Worm (Caenorhabditis elegans): ENCODE results near the gene T11F9.14.
A peak's percentile ranks its signal among the peaks of the same experiment; 100 is the strongest.
"Not testable (repeated sequence)": the region's sequence is repeated elsewhere in the genome, so short reads cannot be mapped to it uniquely, and the experiment has no call there.

The T11F9.14 gene

DNA sequence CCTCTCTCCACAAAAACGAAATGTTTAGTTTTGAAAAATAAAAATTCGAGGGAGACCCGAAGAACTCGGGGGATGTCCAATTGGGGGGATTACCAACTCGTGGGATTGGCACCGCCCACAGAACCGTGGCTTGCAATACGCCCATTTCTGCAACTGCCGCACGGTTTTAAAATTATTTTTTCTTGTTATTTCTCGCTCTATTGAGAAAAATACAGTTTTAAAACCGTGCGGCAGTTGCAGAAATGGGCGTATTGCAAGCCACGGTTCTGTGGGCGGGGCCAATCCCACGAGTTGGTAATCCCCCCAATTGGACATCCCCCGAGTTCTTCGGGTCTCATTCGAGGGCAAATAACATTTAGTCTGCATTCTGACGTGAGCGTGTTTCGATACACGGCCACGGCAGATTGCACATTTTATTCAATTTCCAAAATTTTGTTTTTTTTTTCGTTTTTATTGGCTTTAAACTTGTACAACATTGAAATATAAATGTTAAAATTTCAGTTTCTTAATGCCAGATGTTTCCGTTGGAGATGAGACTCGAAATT is 24.3 kb upstream of the T11F9.14 start, which contains the start of the genes C55A6.1 and C55A6.10 (continued):
- peak; percentile 72 for TF ChIP-seq lin-54 (GFP tag; optimal IDR thresholded peaks at IDR 0.05)
- peak; percentile 38 for TF ChIP-seq hsf-1 (GFP tag; IDR thresholded peaks at IDR 0.05)
- TF ChIP-seq ZK185.1 (tag; optimal IDR thresholded peaks at IDR 0.05; ENCODE audit: poor library complexity, severe bottlenecking) = peak; percentile 64
- peak; percentile 86 for TF ChIP-seq attf-5 (GFP tag; optimal IDR thresholded peaks at IDR 0.05)
- TF ChIP-seq nhr-90 (tag; optimal IDR thresholded peaks at IDR 0.05) = peak; percentile 20
- 0 out of 2 replicates have a peak, but pooled peaks have one; percentile 27 for TF ChIP-seq sea-2 (GFP tag; IDR thresholded peaks at IDR 0.05)
- peak; percentile 50 for TF ChIP-seq K12H6.12 (tag; optimal IDR thresholded peaks at IDR 0.05)
- peak; percentile 59 for TF ChIP-seq unc-130 (GFP tag; optimal IDR thresholded peaks at IDR 0.05)
- peak; percentile 82; the same call in 1 of the 2 replicates for TF ChIP-seq ztf-28 (GFP tag; IDR thresholded peaks at IDR 0.05)
- TF ChIP-seq C06A6.2 (GFP tag; conservative IDR thresholded peaks at IDR 0.05) = peak; percentile 83
- TF ChIP-seq mcd-1 (GFP tag; IDR thresholded peaks at IDR 0.05) = peak; percentile 91
- peak; percentile 67; the same call in 1 of the 2 replicates for TF ChIP-seq let-526 (GFP tag; IDR thresholded peaks at IDR 0.05)
- peak; percentile 30 for TF ChIP-seq tlf-1 (GFP tag; optimal IDR thresholded peaks at IDR 0.05)
- peak; percentile 24 for TF ChIP-seq rpc-1 (optimal IDR thresholded peaks at IDR 0.05)
- not testable (repeated sequence) for TF ChIP-seq rpc-1 (tag; optimal IDR thresholded peaks at IDR 0.05)
- peak; percentile 71; the same call in 1 of the 2 replicates for TF ChIP-seq Y67H2A.10 (GFP tag; conservative IDR thresholded peaks at IDR 0.05)
- TF ChIP-seq F23B12.7 (tag; optimal IDR thresholded peaks at IDR 0.05; ENCODE audit: insufficient read depth) = peak; percentile 56
- TF ChIP-seq dox-1 (GFP tag; IDR thresholded peaks at IDR 0.05) = peak; percentile 93
- TF ChIP-seq B0336.3 (GFP tag; IDR thresholded peaks at IDR 0.05) = 0 out of 2 replicates have a peak, but pooled peaks have one; percentile 54
- TF ChIP-seq ceh-91 (GFP tag; IDR thresholded peaks at IDR 0.05) = peak; percentile 74
- peak; percentile 78; the same call in 1 of the 2 replicates for TF ChIP-seq K11D2.4 (GFP tag; IDR thresholded peaks at IDR 0.05)
- TF ChIP-seq ekl-4 (GFP tag; IDR thresholded peaks at IDR 0.05) = peak; percentile 90
- TF ChIP-seq athp-1 (tag; optimal IDR thresholded peaks at IDR 0.05) = peak; percentile 59
- TF ChIP-seq F49E8.2 (tag; optimal IDR thresholded peaks at IDR 0.05; ENCODE audit: insufficient read depth) = peak; percentile 61

ce11 chrV:11503081-11503751 is 22.6 kb upstream of the T11F9.14 start, which contains the start of gene C55A6.12:
TSS of gene C55A6.12 (minus strand) at chrV:11503131.
- TF ChIP-seq B0261.1 (tag; optimal IDR thresholded peaks at IDR 0.05) (no peak), lin-54 (GFP tag; optimal IDR thresholded peaks at IDR 0.05) (peak; percentile 43), nfyb-1 (GFP tag; IDR thresholded peaks at IDR 0.05) (peak; percentile 99), lin-35 (GFP tag; optimal IDR thresholded peaks at IDR 0.05) (peak in 1 of 3 experiments; percentile 45), madf-8 (GFP tag; conservative IDR thresholded peaks at IDR 0.05) (no peak), die-1 (tag; optimal IDR thresholded peaks at IDR 0.05) (no peak), nfya-2 (GFP tag; IDR thresholded peaks at IDR 0.05) (peak; percentile 98), dox-1 (GFP tag; IDR thresholded peaks at IDR 0.05) (no peak)

- no peak for TF ChIP-seq lin-26 (GFP tag; IDR thresholded peaks at IDR 0.05)
- peak; percentile 60 for TF ChIP-seq nhr-80 (tag; optimal IDR thresholded peaks at IDR 0.05)
These were observed 20.3 kb upstream of the T11F9.14 start for ce11 chrV:11500980-11501379.

ce11 chrV:11499786-11500185 is 19.2 kb upstream of the T11F9.14 start:
- TF ChIP-seq lin-26 (GFP tag; IDR thresholded peaks at IDR 0.05) = no peak
- peak; percentile 10 for TF ChIP-seq somi-1 (GFP tag; optimal IDR thresholded peaks at IDR 0.05)
